Fruit fly (Drosophila melanogaster): ENCODE results near the gene CG32199.

CG32199 gene

DNA sequence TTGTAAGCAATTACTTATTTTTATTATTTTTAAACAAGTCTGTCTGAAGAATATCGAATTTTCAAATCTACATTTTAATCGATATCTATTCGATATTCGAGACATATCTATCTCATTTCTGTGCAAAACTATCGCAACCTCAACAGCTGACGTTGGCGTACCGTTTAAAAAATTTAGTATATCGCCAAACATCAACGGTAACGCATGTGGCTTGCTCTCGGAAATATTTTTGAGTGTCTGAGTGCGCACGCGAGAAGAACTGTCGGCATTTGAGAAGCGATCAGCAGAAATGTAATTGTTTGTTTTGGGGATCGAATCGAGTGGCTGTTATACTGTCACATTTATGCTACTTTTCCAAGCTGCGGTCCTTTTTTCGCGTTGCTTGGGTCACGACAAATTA is 14.1 kb downstream of the CG32199 start, which contains the start of gene MYPT-75D (continued):
- TF ChIP-seq Bteb2 (GFP tag; optimal IDR thresholded peaks at IDR 0.05) (no peak), CG1602 (GFP tag; optimal IDR thresholded peaks at IDR 0.05) (no peak), CG16779 (GFP tag; IDR thresholded peaks at IDR 0.05) (0 out of 2 replicates have a peak, but pooled peaks have one; percentile 35), ap (GFP tag; IDR thresholded peaks at IDR 0.05) (no peak), CG6813 (GFP tag; optimal IDR thresholded peaks at IDR 0.05) (peak; percentile 27), CG10979 (tag; optimal IDR thresholded peaks at IDR 0.05) (peak; percentile 6), schlank (tag; optimal IDR thresholded peaks at IDR 0.05) (peak; percentile 7), CG16863 (GFP tag; optimal IDR thresholded peaks at IDR 0.05) (peak; percentile 17), D (optimal IDR thresholded peaks at IDR 0.05) (no peak), D (GFP tag; optimal IDR thresholded peaks at IDR 0.05) (no peak), CG10959 (GFP tag; IDR thresholded peaks at IDR 0.05) (no peak), E2f2 (GFP tag; IDR thresholded peaks at IDR 0.05) (peak; percentile 89), pan (optimal IDR thresholded peaks at IDR 0.05) (no peak), pan (GFP tag; optimal IDR thresholded peaks at IDR 0.05 in 1 of 2, IDR thresholded peaks at IDR 0.05 in 1 of 2) (peak in 1 of 2 experiments; percentile 12), D19A (tag; optimal IDR thresholded peaks at IDR 0.05) (peak; percentile 36), slbo (GFP tag; IDR thresholded peaks at IDR 0.05) (0 out of 2 replicates have a peak, but pooled peaks have one; percentile 27), crp (GFP tag; optimal IDR thresholded peaks at IDR 0.05) (peak; percentile 57 to 95), bowl (GFP tag; IDR thresholded peaks at IDR 0.05) (no peak), Abd-B (GFP tag; optimal IDR thresholded peaks at IDR 0.05) (no peak), CG4404 (GFP tag; IDR thresholded peaks at IDR 0.05) (no peak), Jarid2 (GFP tag; optimal IDR thresholded peaks at IDR 0.05) (peak; percentile 100), HmgZ (tag; optimal IDR thresholded peaks at IDR 0.05) (peak; percentile 68), CG8388 (GFP tag; optimal IDR thresholded peaks at IDR 0.05) (no peak), Hr39 (optimal IDR thresholded peaks at IDR 0.05) (no peak), phol (tag; optimal IDR thresholded peaks at IDR 0.05) (peak; percentile 23), CG7786 (GFP tag; optimal IDR thresholded peaks at IDR 0.05) (no peak), gt (GFP tag; IDR thresholded peaks at IDR 0.05) (no peak), da (GFP tag; optimal IDR thresholded peaks at IDR 0.05) (no peak), psq (GFP tag; optimal IDR thresholded peaks at IDR 0.05) (peak; percentile 8), CG13296 (GFP tag; optimal IDR thresholded peaks at IDR 0.05) (peak; percentile 43), CG12104 (GFP tag; optimal IDR thresholded peaks at IDR 0.05) (no peak), CG2202 (tag; optimal IDR thresholded peaks at IDR 0.05) (peak; percentile 35), Lhr (GFP tag; optimal IDR thresholded peaks at IDR 0.05) (peak; percentile 12), CG15696 (tag; optimal IDR thresholded peaks at IDR 0.05) (no peak), Adf1 (GFP tag; IDR thresholded peaks at IDR 0.05) (peak; percentile 39; the same call in 1 of the 2 replicates), pnt (GFP tag; optimal IDR thresholded peaks at IDR 0.05) (no peak), Hmr (GFP tag; optimal IDR thresholded peaks at IDR 0.05) (peak; percentile 30), ssp (GFP tag; IDR thresholded peaks at IDR 0.05) (no peak), Trl (optimal IDR thresholded peaks at IDR 0.05) (no peak), Trl (GFP tag; optimal IDR thresholded peaks at IDR 0.05) (peak; percentile 51), CG9817 (tag; optimal IDR thresholded peaks at IDR 0.05) (no peak), CG18619 (GFP tag; optimal IDR thresholded peaks at IDR 0.05) (no peak), tap (tag; optimal IDR thresholded peaks at IDR 0.05) (peak; percentile 18), Dref (GFP tag; IDR thresholded peaks at IDR 0.05) (peak; percentile 83), Dfd (GFP tag; optimal IDR thresholded peaks at IDR 0.05) (no peak), Ets65A (GFP tag) (no peak), slp2 (GFP tag; optimal IDR thresholded peaks at IDR 0.05) (no peak), Camta (GFP tag; optimal IDR thresholded peaks at IDR 0.05) (peak; percentile 29), CG18764 (GFP tag; optimal IDR thresholded peaks at IDR 0.05) (no peak), kni (GFP tag; optimal IDR thresholded peaks at IDR 0.05) (peak; percentile 57), chif (GFP tag; optimal IDR thresholded peaks at IDR 0.05) (no peak), Poxn (GFP tag; IDR thresholded peaks at IDR 0.05) (no peak), CG1024 (GFP tag; IDR thresholded peaks at IDR 0.05) (no peak; the same call in 1 of the 2 replicates)

All from whole organism, embryonic.